Worm (Caenorhabditis elegans): ENCODE measurements around the gene msp-56.

DNA sequence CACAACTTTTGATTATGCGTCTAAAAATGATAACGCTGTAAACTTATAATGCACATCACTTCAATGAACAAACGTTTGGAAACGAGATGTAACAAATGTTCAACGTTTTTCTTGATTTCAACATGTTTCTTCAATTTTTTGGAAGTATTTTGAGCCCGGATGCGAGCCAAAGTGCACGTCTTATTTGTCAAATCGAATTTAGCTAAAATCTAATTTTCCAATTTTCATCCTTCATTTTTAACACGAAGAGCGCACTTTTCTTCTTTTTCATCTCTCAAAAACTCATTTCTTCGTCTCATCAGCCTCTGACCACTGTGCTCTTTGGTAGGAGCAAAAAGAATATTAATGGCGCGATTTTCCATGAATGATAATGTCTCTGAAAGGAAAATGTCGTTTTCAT is 43.0 kb upstream of the msp-56 start:
- TF ChIP-seq W03F9.2 (tag; optimal IDR thresholded peaks at IDR 0.05): no peak
- TF ChIP-seq dao-5 (tag; optimal IDR thresholded peaks at IDR 0.05): no peak
- TF ChIP-seq him-1 (tag; optimal IDR thresholded peaks at IDR 0.05): no peak

Measured in whole organism, L4/young adult.